Worm (Caenorhabditis elegans) whole organism, L4 larva: Measurements from ENCODE around the gene F59A1.15.

Experiments used
- R02D3.7 ChIP-seq: fragments of 150-350 bp; sonication (generic microtip); optimal IDR thresholded peaks from 3 replicates; lab custom pipeline; 2014; ENCODE audit warnings: missing biosample characterization, missing genetic modification characterization
- aha-1 ChIP-seq: fragments of 150-350 bp; peaks from one replicate; lab custom pipeline; 2014; ENCODE audit warnings: missing biosample characterization, missing genetic modification characterization
- attf-4 ChIP-seq: sonication (generic microtip); optimal IDR thresholded peaks from 3 replicates; lab custom pipeline; 2017; ENCODE audit warnings: missing biosample characterization, missing genetic modification characterization
- ceh-82 ChIP-seq: sonication (generic microtip); optimal IDR thresholded peaks from 2 replicates; lab custom pipeline; 2017; ENCODE audit warnings: missing biosample characterization, missing genetic modification characterization
- ces-1 ChIP-seq: fragments of 150-350 bp; sonication (generic microtip); optimal IDR thresholded peaks from 4 replicates; lab custom pipeline; 2014; ENCODE audit warnings: missing biosample characterization, missing genetic modification reagents, missing genetic modification characterization
- hmg-1.1 ChIP-seq: fragments of 200-800 bp; sonication (Bioruptor generic); IDR thresholded peaks from 2 replicates; pipeline ENCODE4 v1.3.6; 2022; ENCODE audit warnings: missing genetic modification reagents, missing genetic modification characterization, missing compliant biosample characterization
- jun-1 ChIP-seq: fragments of 150-350 bp; optimal IDR thresholded peaks from 2 replicates; lab custom pipeline; 2014; ENCODE audit warnings: missing biosample characterization, missing genetic modification reagents, missing genetic modification characterization
- mdt-29 ChIP-seq: fragments of 200-800 bp; sonication (Bioruptor generic); IDR thresholded peaks from 2 replicates; pipeline ENCODE4 v1.3.6; 2022; ENCODE audit warnings: missing genetic modification reagents, missing genetic modification characterization, missing compliant biosample characterization
- nhr-28 ChIP-seq: fragments of 150-350 bp; optimal IDR thresholded peaks from 2 replicates; lab custom pipeline; 2014; ENCODE audit warnings: missing biosample characterization, missing genetic modification characterization
- nhr-77 ChIP-seq: fragments of 150-350 bp; optimal IDR thresholded peaks from 2 replicates; lab custom pipeline; 2014; ENCODE audit warnings: missing biosample characterization, missing genetic modification characterization
- zag-1 ChIP-seq: fragments of 150-350 bp; optimal IDR thresholded peaks from 2 replicates; lab custom pipeline; 2014; ENCODE audit warnings: missing biosample characterization, missing genetic modification characterization

DNA sequence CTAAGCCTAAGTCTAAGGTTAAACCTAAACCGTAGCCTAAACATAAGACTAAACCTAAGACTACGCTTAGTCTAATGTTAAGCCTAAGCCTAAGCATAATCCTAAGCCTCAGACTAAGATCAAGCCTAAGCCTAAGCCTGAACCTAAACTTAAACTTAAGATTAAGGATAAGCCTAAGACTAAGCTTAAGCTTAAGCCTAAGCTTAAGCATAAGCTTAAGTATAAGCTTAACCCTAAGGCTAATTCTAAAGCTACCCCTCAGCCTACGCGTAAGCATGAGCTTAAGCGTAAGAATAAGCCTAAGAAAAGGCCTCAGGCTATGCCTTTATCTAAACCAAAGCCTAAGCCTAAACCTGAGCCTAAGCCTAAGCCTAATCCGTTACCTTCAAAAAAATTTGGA lies 44.7 kb upstream of the F59A1.15 start:
- TF ChIP-seq hmg-1.1 (GFP tag; lab: Robert Waterston, UW) (no peak), nhr-77 (tag; lab: Kevin White, UChicago) (no peak), aha-1 (no peak), ces-1 (no peak), attf-4 (no peak), R02D3.7 (tag; lab: Kevin White, UChicago) (no peak), nhr-28 (no peak), jun-1 (tag; lab: Kevin White, UChicago) (no peak), zag-1 (tag; lab: Kevin White, UChicago) (no peak), mdt-29 (no peak), ceh-82 (tag; lab: Kevin White, UChicago) (no peak)
